Worm (Caenorhabditis elegans): ENCODE measurements around the gene F02A9.7.

- no peak for TF ChIP-seq hlh-26 (GFP tag; conservative IDR thresholded peaks at IDR 0.05)
- TF ChIP-seq pha-4 (tag; optimal IDR thresholded peaks at IDR 0.05) = no peak
- no peak for TF ChIP-seq hrde-1 (tag; optimal IDR thresholded peaks at IDR 0.05; ENCODE audit: borderline replicate concordance)
- TF ChIP-seq him-1 (tag; optimal IDR thresholded peaks at IDR 0.05) = no peak
- TF ChIP-seq ama-1 (optimal IDR thresholded peaks at IDR 0.05) = no peak
- no peak for TF ChIP-seq ama-1 (GFP tag; optimal IDR thresholded peaks at IDR 0.05)
- no peak for TF ChIP-seq aptf-2 (GFP tag; conservative IDR thresholded peaks at IDR 0.05)
- no peak for TF ChIP-seq lag-1 (GFP tag; IDR thresholded peaks at IDR 0.05)
- no peak for TF ChIP-seq attf-5 (GFP tag; optimal IDR thresholded peaks at IDR 0.05)
These were observed at the start of gene F02A9.7 for ce11 chrIII:9075539-9075938.

Data from whole organism, young adult.